Fruit fly (Drosophila melanogaster): Measurements from ENCODE around the gene Vps16B.

Gene Vps16B

dm6 chr3R:29781874-29782273 lies 34.4 kb downstream of the Vps16B start (continued):
- TF ChIP-seq Aef1 (GFP tag; IDR thresholded peaks at IDR 0.05) (no peak), nau (GFP tag; optimal IDR thresholded peaks at IDR 0.05) (no peak), CG8281 (tag; optimal IDR thresholded peaks at IDR 0.05) (peak; percentile 72), CG6254 (GFP tag; optimal IDR thresholded peaks at IDR 0.05) (peak; percentile 44), odd (GFP tag; optimal IDR thresholded peaks at IDR 0.05) (peak; percentile 9), exex (tag; optimal IDR thresholded peaks at IDR 0.05) (peak; percentile 65), CG10543 (GFP tag; optimal IDR thresholded peaks at IDR 0.05) (peak; percentile 62), Ptx1 (GFP tag; IDR thresholded peaks at IDR 0.05) (0 out of 2 replicates have a peak, but pooled peaks have one; percentile 24), kni (GFP tag; optimal IDR thresholded peaks at IDR 0.05) (peak; percentile 24), CG5953 (GFP tag; IDR thresholded peaks at IDR 0.05) (no peak), Pdp1 (GFP tag; optimal IDR thresholded peaks at IDR 0.05) (peak in 1 of 2 experiments; percentile 94), Doc3 (GFP tag; IDR thresholded peaks at IDR 0.05; ENCODE audit: partially characterized antibody) (no peak), CG12769 (tag; optimal IDR thresholded peaks at IDR 0.05) (peak; percentile 80)

dm6 chr3R:29780402-29781029 lies 35.7 kb downstream of the Vps16B start, which contains the start of gene fig:
fig (minus strand) TSS chr3R:29780452.
- TF ChIP-seq Pdp1 (GFP tag; optimal IDR thresholded peaks at IDR 0.05) (peak in 1 of 2 experiments; percentile 42), eve (GFP tag; optimal IDR thresholded peaks at IDR 0.05) (peak in 1 of 2 experiments; percentile 19), CG1529 (GFP tag; optimal IDR thresholded peaks at IDR 0.05) (no peak), sd (tag; optimal IDR thresholded peaks at IDR 0.05) (peak; percentile 18), cwo (GFP tag; optimal IDR thresholded peaks at IDR 0.05) (peak; percentile 26), HmgZ (tag; optimal IDR thresholded peaks at IDR 0.05) (peak; percentile 4), Med (GFP tag) (peak; percentile 13), grn (GFP tag; optimal IDR thresholded peaks at IDR 0.05) (peak; percentile 86), knrl (GFP tag; IDR thresholded peaks at IDR 0.05; ENCODE audit: partially characterized antibody) (no peak), CG18599 (GFP tag; optimal IDR thresholded peaks at IDR 0.05) (peak; percentile 9), GATAe (GFP tag; conservative IDR thresholded peaks at IDR 0.05) (0 out of 2 replicates have a peak, but pooled peaks have one; percentile 23), CG34376 (GFP tag; optimal IDR thresholded peaks at IDR 0.05) (peak; percentile 66), CG10543 (GFP tag; optimal IDR thresholded peaks at IDR 0.05) (peak; percentile 19), mirr (GFP tag; optimal IDR thresholded peaks at IDR 0.05) (peak; percentile 64), Dll (GFP tag; IDR thresholded peaks at IDR 0.05; ENCODE audit: partially characterized antibody) (no peak), CG8290 (GFP tag; optimal IDR thresholded peaks at IDR 0.05) (no peak), CG8290 (tag; optimal IDR thresholded peaks at IDR 0.05) (peak in 1 of 2 experiments; percentile 19), CG12769 (tag; optimal IDR thresholded peaks at IDR 0.05) (peak; percentile 46), sens-2 (GFP tag; IDR thresholded peaks at IDR 0.05) (0 out of 2 replicates have a peak, but pooled peaks have one; percentile 6), CoRest (tag; optimal IDR thresholded peaks at IDR 0.05) (no peak), aop (GFP tag; IDR thresholded peaks at IDR 0.05) (0 out of 2 replicates have a peak, but pooled peaks have one; percentile 27), lab (GFP tag; optimal IDR thresholded peaks at IDR 0.05) (peak; percentile 35), sug (tag; optimal IDR thresholded peaks at IDR 0.05) (peak; percentile 86), Sox102F (GFP tag; optimal IDR thresholded peaks at IDR 0.05) (no peak), z (GFP tag; IDR thresholded peaks at IDR 0.05) (0 out of 3 replicates have a peak, but pooled peaks have one; percentile 22), exex (tag; optimal IDR thresholded peaks at IDR 0.05) (peak; percentile 78), chinmo (GFP tag; IDR thresholded peaks at IDR 0.05; ENCODE audit: partially characterized antibody) (0 out of 4 replicates have a peak, but pooled peaks have one; percentile 9), Hmr (GFP tag; optimal IDR thresholded peaks at IDR 0.05) (peak; percentile 4), Adf1 (GFP tag; IDR thresholded peaks at IDR 0.05) (no peak)

Measured in whole organism, embryonic.